Worm (Caenorhabditis elegans): ENCODE measurements around the gene cut-1.

The cut-1 gene

ce11 chrII:11305627-11306449 is 36.9 kb downstream of the cut-1 start, which contains the start of gene rsf-1 (continued):
- TF ChIP-seq fax-1 (tag; optimal IDR thresholded peaks at IDR 0.05) (no peak), nfya-1 (tag; optimal IDR thresholded peaks at IDR 0.05) (peak; percentile 35), unc-3 (GFP tag; conservative IDR thresholded peaks at IDR 0.05) (no peak), unc-3 (tag; optimal IDR thresholded peaks at IDR 0.05) (no peak), ttx-3 (tag; optimal IDR thresholded peaks at IDR 0.05) (no peak), T23F11.4 (GFP tag; optimal IDR thresholded peaks at IDR 0.05) (no peak), ceh-30 (tag; optimal IDR thresholded peaks at IDR 0.05) (no peak), dmd-4 (tag; optimal IDR thresholded peaks at IDR 0.05; ENCODE audit: borderline replicate concordance) (no peak), sdc-2 (tag; optimal IDR thresholded peaks at IDR 0.05) (no peak), sox-2 (GFP tag; IDR thresholded peaks at IDR 0.05) (no peak; the same call in 1 of the 2 replicates), zip-5 (tag; optimal IDR thresholded peaks at IDR 0.05) (no peak), ceh-34 (tag; optimal IDR thresholded peaks at IDR 0.05) (peak; percentile 52), ceh-18 (tag; optimal IDR thresholded peaks at IDR 0.05) (peak; percentile 21), pat-9 (tag; optimal IDR thresholded peaks at IDR 0.05) (no peak), ceh-9 (tag; optimal IDR thresholded peaks at IDR 0.05) (no peak), ceh-31 (tag; optimal IDR thresholded peaks at IDR 0.05) (peak; percentile 27), ceh-14 (tag; optimal IDR thresholded peaks at IDR 0.05) (no peak), tbx-7 (tag; optimal IDR thresholded peaks at IDR 0.05) (no peak), pha-2 (tag; optimal IDR thresholded peaks at IDR 0.05) (no peak), unc-42 (tag; optimal IDR thresholded peaks at IDR 0.05) (peak; percentile 16)

- no peak for TF ChIP-seq pag-3 (tag; optimal IDR thresholded peaks at IDR 0.05; ENCODE audit: borderline replicate concordance)
- TF ChIP-seq npax-4 (tag; optimal IDR thresholded peaks at IDR 0.05): no peak
- TF ChIP-seq unc-3 (GFP tag; conservative IDR thresholded peaks at IDR 0.05): no peak
- TF ChIP-seq unc-3 (tag; optimal IDR thresholded peaks at IDR 0.05): no peak
- no peak for TF ChIP-seq odd-2 (tag; optimal IDR thresholded peaks at IDR 0.05)
- TF ChIP-seq pat-9 (tag; optimal IDR thresholded peaks at IDR 0.05): no peak
- no peak for TF ChIP-seq fkh-6 (tag; optimal IDR thresholded peaks at IDR 0.05)
- TF ChIP-seq ceh-18 (tag; optimal IDR thresholded peaks at IDR 0.05): no peak
- TF ChIP-seq hlh-6 (tag; optimal IDR thresholded peaks at IDR 0.05): no peak
- no peak for TF ChIP-seq C38D4.7 (GFP tag; optimal IDR thresholded peaks at IDR 0.05)
These were observed 38.4 kb downstream of the cut-1 start for ce11 chrII:11307332-11307731.

- no peak for TF ChIP-seq fkh-10 (GFP tag; optimal IDR thresholded peaks at IDR 0.05)
- TF ChIP-seq pha-2 (tag; optimal IDR thresholded peaks at IDR 0.05): no peak
- TF ChIP-seq ceh-18 (tag; optimal IDR thresholded peaks at IDR 0.05): no peak
- TF ChIP-seq tbx-2 (tag; optimal IDR thresholded peaks at IDR 0.05): no peak
- no peak for TF ChIP-seq sdc-2 (tag; optimal IDR thresholded peaks at IDR 0.05)
- TF ChIP-seq nfya-1 (tag; optimal IDR thresholded peaks at IDR 0.05): no peak
- no peak for TF ChIP-seq sox-2 (GFP tag; IDR thresholded peaks at IDR 0.05)
- TF ChIP-seq unc-3 (GFP tag; conservative IDR thresholded peaks at IDR 0.05): no peak
- no peak for TF ChIP-seq unc-3 (tag; optimal IDR thresholded peaks at IDR 0.05)
- no peak for TF ChIP-seq ceh-30 (tag; optimal IDR thresholded peaks at IDR 0.05)
- no peak for TF ChIP-seq hlh-6 (tag; optimal IDR thresholded peaks at IDR 0.05)
- no peak for TF ChIP-seq K09A11.1 (tag; optimal IDR thresholded peaks at IDR 0.05; ENCODE audit: insufficient read depth)
- no peak for TF ChIP-seq unc-55 (GFP tag; optimal IDR thresholded peaks at IDR 0.05)
- no peak for TF ChIP-seq ahr-1 (tag; optimal IDR thresholded peaks at IDR 0.05)
- no peak for TF ChIP-seq dve-1 (tag; optimal IDR thresholded peaks at IDR 0.05)
- TF ChIP-seq ceh-45 (GFP tag; IDR thresholded peaks at IDR 0.05): no peak
- no peak for TF ChIP-seq lin-11 (tag; optimal IDR thresholded peaks at IDR 0.05)
- TF ChIP-seq elt-2 (tag; optimal IDR thresholded peaks at IDR 0.05): no peak
- TF ChIP-seq gmeb-2 (tag; optimal IDR thresholded peaks at IDR 0.05): no peak
- TF ChIP-seq T23F11.4 (GFP tag; optimal IDR thresholded peaks at IDR 0.05): no peak
- TF ChIP-seq ceh-6 (GFP tag; optimal IDR thresholded peaks at IDR 0.05): no peak
These were observed 39.0 kb downstream of the cut-1 start for ce11 chrII:11307953-11308352.

All from whole organism, late embryonic.